Worm (Caenorhabditis elegans) whole organism, L1 larva: Measurements from ENCODE around the gene skpo-3.

ENCODE experiments used
- egl-27 ChIP-seq, 2 experiments: fragments of 150-350 bp in 1 of 2; sonication (generic microtip); optimal IDR thresholded peaks; 3 replicates each; lab custom pipeline; 2017 to 2018; ENCODE audit warnings: missing biosample characterization in 2 of 2, missing genetic modification characterization in 2 of 2, missing genetic modification reagents in 2 of 2
- lir-3 ChIP-seq: sonication (generic microtip); optimal IDR thresholded peaks from 2 replicates; lab custom pipeline; 2016; ENCODE audit warnings: mild to moderate bottlenecking, missing genetic modification characterization, moderate library complexity, missing compliant biosample characterization; ENCODE audit not compliant: poor library complexity
- lsy-2 ChIP-seq, 2 experiments: fragments of 150-350 bp; optimal IDR thresholded peaks; 2 replicates each; lab custom pipeline; 2014; ENCODE audit warnings: missing biosample characterization in 2 of 2, missing genetic modification characterization in 2 of 2
- nhr-77 ChIP-seq: fragments of 150-350 bp; optimal IDR thresholded peaks from 2 replicates; lab custom pipeline; 2014; ENCODE audit warnings: missing biosample characterization, missing genetic modification characterization
- nhr-90 ChIP-seq: sonication (generic microtip); optimal IDR thresholded peaks from 2 replicates; lab custom pipeline; 2016; ENCODE audit warnings: mild to moderate bottlenecking, missing genetic modification characterization, missing compliant biosample characterization; ENCODE audit not compliant: poor library complexity
- tbx-2 ChIP-seq: sonication (generic microtip); optimal IDR thresholded peaks from 2 replicates; lab custom pipeline; 2016; ENCODE audit warnings: missing genetic modification characterization, missing compliant biosample characterization

DNA sequence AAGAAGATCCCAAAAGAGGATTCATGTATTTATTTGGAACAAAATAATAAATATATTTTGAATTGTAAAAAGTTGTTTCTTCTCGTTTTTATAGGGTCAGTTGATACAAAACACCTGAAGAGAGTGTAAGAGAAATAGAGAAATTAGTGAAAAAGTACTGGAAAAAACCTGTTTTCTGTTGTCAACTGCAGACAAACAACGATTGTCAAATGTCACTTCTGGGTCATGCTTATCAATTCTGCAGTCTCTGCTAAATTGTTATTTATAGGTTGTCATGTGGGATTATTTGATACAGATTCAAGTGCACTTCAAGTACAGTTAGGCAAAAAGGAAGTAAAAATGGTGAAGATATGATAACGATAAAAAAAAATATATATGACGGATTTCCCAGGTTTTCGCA is 26.8 kb downstream of the skpo-3 start:
- no peak for TF ChIP-seq egl-27 (tag; optimal IDR thresholded peaks at IDR 0.05; lab: Kevin White, UChicago)
- no peak for TF ChIP-seq nhr-77 (tag; lab: Kevin White, UChicago)
- TF ChIP-seq lsy-2 (tag; optimal IDR thresholded peaks at IDR 0.05; lab: Kevin White, UChicago), result peak in 1 of 2 experiments; percentile 12
- TF ChIP-seq nhr-90 (tag; lab: Kevin White, UChicago), result peak; percentile 6
- TF ChIP-seq tbx-2 (tag; lab: Kevin White, UChicago), result peak; percentile 44
- peak; percentile 45 for TF ChIP-seq lir-3 (tag; lab: Kevin White, UChicago)
